Fruit fly (Drosophila melanogaster) whole organism, embryonic: ENCODE data around the gene Nlg2.

Experiments used
- B-H1 ChIP-seq: fragments of 200-800 bp; sonication (Bioruptor generic); IDR thresholded peaks from 3 replicates; pipeline ENCODE4 v1.3.6; 2022; ENCODE audit warnings: missing biosample characterization, missing genetic modification characterization
- Blimp-1 ChIP-seq: fragments of 200-800 bp; sonication (Bioruptor generic); optimal IDR thresholded peaks from 3 replicates; lab custom pipeline; 2018; ENCODE audit warnings: missing biosample characterization, missing genetic modification characterization, mild to moderate bottlenecking, moderate library complexity, missing genetic modification reagents
- CG10321 ChIP-seq: fragments of 200-800 bp; sonication (Bioruptor generic); IDR thresholded peaks from 2 replicates; pipeline ENCODE4 v1.3.6; 2022; ENCODE audit warnings: missing biosample characterization, missing genetic modification characterization
- CG10565 ChIP-seq: fragments of 200-800 bp; sonication (Bioruptor generic); optimal IDR thresholded peaks from 3 replicates; lab custom pipeline; 2016; ENCODE audit warnings: missing biosample characterization, mild to moderate bottlenecking, missing genetic modification characterization
- CG10959 ChIP-seq: fragments of 200-800 bp; sonication (Bioruptor generic); IDR thresholded peaks from 2 replicates; pipeline ENCODE4 v1.3.6; 2022; ENCODE audit warnings: missing biosample characterization, missing genetic modification characterization
- CG11560 ChIP-seq: fragments of 200-800 bp; sonication (Bioruptor generic); IDR thresholded peaks from 3 replicates; pipeline ENCODE4 v1.3.6; 2022; ENCODE audit warnings: missing biosample characterization, missing genetic modification characterization
- CG12769 ChIP-seq: fragments of 200-800 bp; sonication (Bioruptor generic); optimal IDR thresholded peaks from 2 replicates; lab custom pipeline; 2019; ENCODE audit warnings: missing biosample characterization, mild to moderate bottlenecking, missing genetic modification characterization, moderate library complexity
- CG13775 ChIP-seq: fragments of 200-800 bp; sonication (Bioruptor generic); optimal IDR thresholded peaks from 3 replicates; lab custom pipeline; 2017; ENCODE audit warnings: missing biosample characterization, mild to moderate bottlenecking, missing genetic modification characterization
- CG1602 ChIP-seq: fragments of 200-800 bp; sonication (Bioruptor generic); optimal IDR thresholded peaks from 3 replicates; lab custom pipeline; 2016; ENCODE audit warnings: missing biosample characterization, missing genetic modification characterization
- CG1603 ChIP-seq: fragments of 200-800 bp; sonication (Bioruptor generic); optimal IDR thresholded peaks from 2 replicates; lab custom pipeline; 2019; ENCODE audit warnings: missing biosample characterization, mild to moderate bottlenecking, missing genetic modification characterization, moderate library complexity
- CG17186 ChIP-seq: fragments of 200-800 bp; sonication (Bioruptor generic); optimal IDR thresholded peaks from 3 replicates; lab custom pipeline; 2017; ENCODE audit warnings: missing biosample characterization, missing genetic modification reagents, missing genetic modification characterization
- CG18262 ChIP-seq: fragments of 200-800 bp; optimal IDR thresholded peaks from 3 replicates; lab custom pipeline; 2019; ENCODE audit warnings: missing biosample characterization, mild to moderate bottlenecking, missing genetic modification characterization, moderate library complexity
- CG3065 ChIP-seq: fragments of 200-800 bp; sonication (Bioruptor generic); optimal IDR thresholded peaks from 2 replicates; lab custom pipeline; 2016; ENCODE audit warnings: missing biosample characterization, missing genetic modification characterization
- CG32772 ChIP-seq: fragments of 200-800 bp; sonication (Bioruptor generic); IDR thresholded peaks from 2 replicates; pipeline ENCODE4 v1.3.6; 2022; ENCODE audit warnings: missing biosample characterization, missing genetic modification characterization
- CG3838 ChIP-seq: fragments of 200-800 bp; sonication (Bioruptor generic); optimal IDR thresholded peaks from 3 replicates; lab custom pipeline; 2016; ENCODE audit warnings: missing biosample characterization, missing genetic modification characterization
- CG4282 ChIP-seq: fragments of 200-800 bp; sonication (Bioruptor generic); optimal IDR thresholded peaks from 2 replicates; lab custom pipeline; 2016; ENCODE audit warnings: missing biosample characterization, missing genetic modification characterization
- CG4820 ChIP-seq: fragments of 200-800 bp; sonication (Bioruptor generic); optimal IDR thresholded peaks from 3 replicates; lab custom pipeline; 2016; ENCODE audit warnings: missing biosample characterization, missing genetic modification characterization
- CG6683 ChIP-seq: fragments of 200-800 bp; sonication (Bioruptor generic); optimal IDR thresholded peaks from 2 replicates; lab custom pipeline; 2017; ENCODE audit warnings: missing biosample characterization, mild to moderate bottlenecking, missing genetic modification characterization, missing genetic modification reagents
- CG6791 ChIP-seq: fragments of 200-800 bp; sonication (Bioruptor generic); IDR thresholded peaks from 3 replicates; pipeline ENCODE4 v1.3.6; 2022; ENCODE audit warnings: missing biosample characterization, missing genetic modification characterization; ENCODE audit not compliant: partially characterized antibody
- CG6854 ChIP-seq: fragments of 200-800 bp; sonication (Bioruptor generic); optimal IDR thresholded peaks from 3 replicates; lab custom pipeline; 2017; ENCODE audit warnings: missing biosample characterization, mild to moderate bottlenecking, missing genetic modification characterization
- CG7839 ChIP-seq: fragments of 200-800 bp; sonication (Bioruptor generic); optimal IDR thresholded peaks from 3 replicates; lab custom pipeline; 2018; ENCODE audit warnings: missing biosample characterization, mild to moderate bottlenecking, missing genetic modification characterization, moderate library complexity
- Dll ChIP-seq: fragments of 200-800 bp; sonication (Bioruptor generic); IDR thresholded peaks from 4 replicates; pipeline ENCODE4 v1.3.6; 2022; ENCODE audit warnings: missing biosample characterization, missing genetic modification characterization; ENCODE audit not compliant: partially characterized antibody
- Doc3 ChIP-seq: fragments of 200-800 bp; sonication (Bioruptor generic); IDR thresholded peaks from 3 replicates; pipeline ENCODE4 v1.3.6; 2022; ENCODE audit warnings: missing biosample characterization, missing genetic modification characterization; ENCODE audit not compliant: partially characterized antibody
- E2f2 ChIP-seq: fragments of 200-800 bp; sonication (Bioruptor generic); IDR thresholded peaks from 2 replicates; pipeline ENCODE4 v1.3.6; 2022; ENCODE audit warnings: missing biosample characterization, missing genetic modification characterization
- Hey ChIP-seq: fragments of 200-800 bp; sonication (Bioruptor generic); optimal IDR thresholded peaks from 3 replicates; lab custom pipeline; 2018; ENCODE audit warnings: missing biosample characterization, mild to moderate bottlenecking, missing genetic modification characterization
- Kr ChIP-seq: fragments of 200-800 bp; sonication (Bioruptor generic); optimal IDR thresholded peaks from 2 replicates; lab custom pipeline; 2017; ENCODE audit warnings: missing biosample characterization, mild to moderate bottlenecking, missing genetic modification characterization
- Mad ChIP-seq: fragments of 200-800 bp; sonication (Bioruptor generic); optimal IDR thresholded peaks from 2 replicates; lab custom pipeline; 2016; ENCODE audit warnings: missing biosample characterization, missing genetic modification characterization
- Side ChIP-seq: fragments of 200-800 bp; sonication (Bioruptor generic); optimal IDR thresholded peaks from 2 replicates; lab custom pipeline; 2016; ENCODE audit warnings: missing biosample characterization, missing genetic modification characterization
- Sox102F ChIP-seq: fragments of 200-800 bp; sonication (Bioruptor generic); optimal IDR thresholded peaks from 2 replicates; lab custom pipeline; 2018; ENCODE audit warnings: missing biosample characterization, mild to moderate bottlenecking, missing genetic modification characterization, moderate library complexity
- TFAM ChIP-seq: fragments of 200-800 bp; sonication (Bioruptor generic); optimal IDR thresholded peaks from 2 replicates; lab custom pipeline; 2017; ENCODE audit warnings: missing biosample characterization, missing genetic modification characterization, inconsistent platforms
- cad ChIP-seq: fragments of >200 bp; optimal IDR thresholded peaks from 2 replicates; lab custom pipeline; 2017; ENCODE audit warnings: missing biosample characterization, missing genetic modification characterization
- chinmo ChIP-seq: fragments of 200-800 bp; sonication (Bioruptor generic); IDR thresholded peaks from 4 replicates; pipeline ENCODE4 v1.3.6; 2022; ENCODE audit warnings: missing biosample characterization, missing genetic modification characterization; ENCODE audit not compliant: partially characterized antibody
- crol ChIP-seq: fragments of 200-800 bp; sonication (Bioruptor generic); IDR thresholded peaks from 2 replicates; pipeline ENCODE4 v1.3.6; 2022; ENCODE audit warnings: missing biosample characterization, missing genetic modification characterization
- dmrt11E ChIP-seq: fragments of 200-800 bp; sonication (Bioruptor generic); optimal IDR thresholded peaks from 3 replicates; lab custom pipeline; 2018; ENCODE audit warnings: missing biosample characterization, mild to moderate bottlenecking, missing genetic modification characterization, moderate library complexity
- emc ChIP-seq: fragments of 200-800 bp; sonication (Bioruptor generic); optimal IDR thresholded peaks from 2 replicates; lab custom pipeline; 2016; ENCODE audit warnings: missing biosample characterization, missing genetic modification characterization
- eve ChIP-seq, 2 experiments: fragments of >200 bp; optimal IDR thresholded peaks; 2 replicates each; lab custom pipeline; 2017; ENCODE audit warnings: missing biosample characterization in 2 of 2, missing genetic modification characterization in 2 of 2
- h ChIP-seq: fragments of >200 bp; optimal IDR thresholded peaks from 2 replicates; lab custom pipeline; 2017
- ham ChIP-seq: fragments of 200-800 bp; sonication (Bioruptor generic); IDR thresholded peaks from 2 replicates; pipeline ENCODE4 v1.3.6; 2022; ENCODE audit warnings: missing biosample characterization, missing genetic modification characterization
- hbn ChIP-seq: fragments of 200-800 bp; sonication (Bioruptor generic); IDR thresholded peaks from 2 replicates; pipeline ENCODE4 v1.3.6; 2022; ENCODE audit warnings: missing biosample characterization, missing genetic modification characterization; ENCODE audit not compliant: partially characterized antibody
- klu ChIP-seq: fragments of 200-800 bp; sonication (Bioruptor generic); IDR thresholded peaks from 2 replicates; pipeline ENCODE4 v1.3.6; 2022; ENCODE audit warnings: missing biosample characterization, missing genetic modification characterization
- lab ChIP-seq: fragments of 200-800 bp; sonication (Bioruptor generic); optimal IDR thresholded peaks from 3 replicates; lab custom pipeline; 2017; ENCODE audit warnings: missing biosample characterization, missing genetic modification characterization, mild to moderate bottlenecking, moderate library complexity, missing genetic modification reagents
- nau ChIP-seq: fragments of 200-800 bp; sonication (Bioruptor generic); optimal IDR thresholded peaks from 3 replicates; lab custom pipeline; 2017; ENCODE audit warnings: missing biosample characterization, mild to moderate bottlenecking, missing genetic modification characterization, missing genetic modification reagents
- odd ChIP-seq: fragments of 200-800 bp; sonication (Bioruptor generic); optimal IDR thresholded peaks from 2 replicates; lab custom pipeline; 2017; ENCODE audit warnings: missing biosample characterization, mild to moderate bottlenecking, missing genetic modification characterization
- onecut ChIP-seq: fragments of 200-800 bp; sonication (Bioruptor generic); IDR thresholded peaks from 2 replicates; pipeline ENCODE4 v1.3.6; 2022; ENCODE audit warnings: missing biosample characterization, missing genetic modification characterization
- otp ChIP-seq: fragments of 200-800 bp; sonication (Bioruptor generic); IDR thresholded peaks from 3 replicates; pipeline ENCODE4, ENCODE4 v1.3.6; 2022; ENCODE audit warnings: missing biosample characterization, missing genetic modification characterization
- salm ChIP-seq: fragments of 200-800 bp; sonication (Bioruptor generic); optimal IDR thresholded peaks from 2 replicates; lab custom pipeline; 2018; ENCODE audit warnings: missing biosample characterization, mild to moderate bottlenecking, missing genetic modification characterization
- seq ChIP-seq: fragments of 200-800 bp; sonication (Bioruptor generic); IDR thresholded peaks from 2 replicates; pipeline ENCODE4 v1.3.6; 2022; ENCODE audit warnings: missing biosample characterization, missing genetic modification characterization
- sug ChIP-seq: fragments of 200-800 bp; optimal IDR thresholded peaks from 2 replicates; lab custom pipeline; 2019; ENCODE audit warnings: missing biosample characterization, mild to moderate bottlenecking, missing genetic modification characterization, moderate library complexity
- unpg ChIP-seq: fragments of 200-800 bp; sonication (Bioruptor generic); optimal IDR thresholded peaks from 3 replicates; lab custom pipeline; 2018; ENCODE audit warnings: missing biosample characterization, mild to moderate bottlenecking, missing genetic modification characterization, moderate library complexity
- zen ChIP-seq: fragments of 200-800 bp; sonication (Bioruptor generic); optimal IDR thresholded peaks from 3 replicates; lab custom pipeline; 2018; ENCODE audit warnings: missing biosample characterization, mild to moderate bottlenecking, missing genetic modification characterization, moderate library complexity

The Nlg2 gene

dm6 chr2L:6830264-6830729 lies 44.4 kb upstream of the Nlg2 start (continued):
- TF ChIP-seq B-H1 (GFP tag; lab: Robert Waterston, UW) (no peak), otp (GFP tag; lab: Robert Waterston, UW) (no peak), CG10959 (peak; percentile 54; the same call in 1 of the 2 replicates), CG18262 (tag; lab: Kevin White, UChicago) (peak; percentile 88), CG3838 (GFP tag; lab: Kevin White, UChicago) (no peak), Doc3 (GFP tag; lab: Robert Waterston, UW) (no peak), hbn (GFP tag; lab: Robert Waterston, UW) (no peak), onecut (GFP tag; lab: Robert Waterston, UW) (peak; percentile 44), CG1603 (no peak), unpg (GFP tag; lab: Kevin White, UChicago) (peak; percentile 26)

- TF ChIP-seq CG10565 (GFP tag; lab: Kevin White, UChicago) (no peak), CG11560 (tag; lab: Robert Waterston, UW) (no peak), eve (GFP tag; optimal IDR thresholded peaks at IDR 0.05; lab: Kevin White, UChicago) (no peak), CG17186 (GFP tag; lab: Kevin White, UChicago) (no peak), salm (tag; lab: Kevin White, UChicago) (no peak), CG6791 (GFP tag; lab: Robert Waterston, UW) (no peak), Blimp-1 (GFP tag; lab: Kevin White, UChicago) (no peak), crol (GFP tag; lab: Robert Waterston, UW) (peak; percentile 58), Mad (GFP tag; lab: Kevin White, UChicago) (no peak), CG6683 (no peak), h (lab: Kevin White, UChicago) (no peak), chinmo (GFP tag; lab: Robert Waterston, UW) (peak; percentile 86; the same call in 2 of the 4 replicates), seq (GFP tag; lab: Robert Waterston, UW) (peak; percentile 74; the same call in 1 of the 2 replicates), Dll (GFP tag; lab: Robert Waterston, UW) (no peak; the same call in 3 of the 4 replicates), lab (peak; percentile 9), CG12769 (tag; lab: Kevin White, UChicago) (no peak), CG4820 (GFP tag; lab: Kevin White, UChicago) (no peak), CG3838 (GFP tag; lab: Kevin White, UChicago) (no peak), Hey (tag; lab: Kevin White, UChicago) (peak; percentile 3), odd (GFP tag; lab: Kevin White, UChicago) (no peak), CG7839 (no peak), Kr (GFP tag; lab: Kevin White, UChicago) (no peak), CG6854 (no peak), TFAM (GFP tag; lab: Kevin White, UChicago) (no peak), cad (no peak), Sox102F (GFP tag; lab: Kevin White, UChicago) (no peak), sug (tag; lab: Kevin White, UChicago) (peak; percentile 44), emc (GFP tag; lab: Kevin White, UChicago) (no peak), CG3065 (no peak), CG10321 (GFP tag; lab: Robert Waterston, UW) (peak; percentile 88), zen (tag; lab: Kevin White, UChicago) (no peak), CG32772 (no peak), ham (GFP tag; lab: Robert Waterston, UW) (no peak), CG1602 (GFP tag; lab: Kevin White, UChicago) (no peak), CG4282 (GFP tag; lab: Kevin White, UChicago) (no peak), dmrt11E (tag; lab: Kevin White, UChicago) (no peak), nau (GFP tag; lab: Kevin White, UChicago) (no peak), CG13775 (no peak), klu (GFP tag; lab: Robert Waterston, UW) (no peak), E2f2 (GFP tag; lab: Robert Waterston, UW) (no peak), Side (GFP tag; lab: Kevin White, UChicago) (no peak)
Observed at dm6 chr2L:6833661-6834073, 41.0 kb upstream of the Nlg2 start.
